Worm (Caenorhabditis elegans) whole organism, L1 larva: ENCODE data around the gene lys-2.

Source experiments
- C04F5.9 ChIP-seq: sonication (generic microtip); optimal IDR thresholded peaks from 2 replicates; lab custom pipeline; 2016; ENCODE audit warnings: missing genetic modification characterization, missing compliant biosample characterization
- F16B12.6 ChIP-seq: fragments of 150-350 bp; optimal IDR thresholded peaks from 2 replicates; lab custom pipeline; 2014; ENCODE audit warnings: missing biosample characterization, missing genetic modification characterization
- aly-2 ChIP-seq: fragments of 150-350 bp; optimal IDR thresholded peaks from 2 replicates; lab custom pipeline; 2014; ENCODE audit warnings: missing biosample characterization, missing genetic modification characterization
- ceh-63 ChIP-seq: fragments of 200-800 bp; sonication (Bioruptor generic); optimal IDR thresholded peaks from 2 replicates; lab custom pipeline; 2018; ENCODE audit warnings: mild to moderate bottlenecking, missing genetic modification characterization, missing compliant biosample characterization
- ceh-82 ChIP-seq, 3 experiments: fragments of 150-350 bp in 1 of 3; sonication (generic microtip) in 2 of 3; optimal IDR thresholded peaks; 2 replicates each; lab custom pipeline; 2014 to 2017; ENCODE audit warnings: missing biosample characterization in 3 of 3, missing genetic modification characterization in 3 of 3
- ces-1 ChIP-seq: fragments of 150-350 bp; optimal IDR thresholded peaks from 2 replicates; lab custom pipeline; 2014; ENCODE audit warnings: missing biosample characterization, missing genetic modification reagents, missing genetic modification characterization
- dpl-1 ChIP-seq, 3 experiments: fragments of 150-350 bp in 2 of 3; sonication (generic microtip) in 1 of 3; optimal IDR thresholded peaks; 2 replicates each; lab custom pipeline; 2014 to 2017; ENCODE audit warnings: missing biosample characterization in 3 of 3, missing genetic modification characterization in 3 of 3, missing genetic modification reagents in 3 of 3
- dsc-1 ChIP-seq: sonication (generic microtip); optimal IDR thresholded peaks from 2 replicates; lab custom pipeline; 2016; ENCODE audit warnings: mild to moderate bottlenecking, missing genetic modification characterization, missing compliant biosample characterization
- efl-1 ChIP-seq, 4 experiments: fragments of 150-350 bp; optimal IDR thresholded peaks in 3 of 4; peaks in 1 of 4; 1 replicate in 1 of 4; 2 replicates in 3 of 4; lab custom pipeline; 2014; ENCODE audit warnings: missing biosample characterization in 2 of 4, missing genetic modification characterization in 2 of 4, missing genetic modification reagents in 2 of 4
- fkh-10 ChIP-seq: sonication (generic microtip); optimal IDR thresholded peaks from 2 replicates; lab custom pipeline; 2017; ENCODE audit warnings: missing biosample characterization, missing genetic modification reagents, missing genetic modification characterization
- fkh-8 ChIP-seq: sonication (generic microtip); optimal IDR thresholded peaks from 2 replicates; lab custom pipeline; 2016; ENCODE audit warnings: mild to moderate bottlenecking, missing genetic modification characterization, missing compliant biosample characterization
- fos-1 ChIP-seq: fragments of 150-350 bp; optimal IDR thresholded peaks from 2 replicates; lab custom pipeline; 2014; ENCODE audit warnings: missing biosample characterization, missing genetic modification characterization
- hlh-4 ChIP-seq: sonication (generic microtip); optimal IDR thresholded peaks from 2 replicates; lab custom pipeline; 2016; ENCODE audit warnings: mild to moderate bottlenecking, missing genetic modification characterization, missing compliant biosample characterization
- irx-1 ChIP-seq: sonication (generic microtip); optimal IDR thresholded peaks from 2 replicates; lab custom pipeline; 2016; ENCODE audit warnings: missing genetic modification characterization, missing compliant biosample characterization
- jun-1 ChIP-seq: fragments of 150-350 bp; optimal IDR thresholded peaks from 2 replicates; lab custom pipeline; 2014; ENCODE audit warnings: missing biosample characterization, missing genetic modification reagents, missing genetic modification characterization
- lin-13 ChIP-seq: fragments of 150-350 bp; optimal IDR thresholded peaks from 2 replicates; lab custom pipeline; 2014; ENCODE audit warnings: missing biosample characterization, missing genetic modification reagents, missing genetic modification characterization
- lin-14 ChIP-seq: fragments of 200-800 bp; sonication (Bioruptor generic); optimal IDR thresholded peaks from 2 replicates; lab custom pipeline; 2018; ENCODE audit warnings: mild to moderate bottlenecking, missing genetic modification characterization, moderate library complexity, missing compliant biosample characterization
- lin-35 ChIP-seq, 2 experiments: fragments of 150-350 bp; optimal IDR thresholded peaks; 2 replicates each; lab custom pipeline; 2014; ENCODE audit warnings: missing biosample characterization in 2 of 2, missing genetic modification characterization in 2 of 2, missing genetic modification reagents in 2 of 2
- lir-3 ChIP-seq: sonication (generic microtip); optimal IDR thresholded peaks from 2 replicates; lab custom pipeline; 2016; ENCODE audit warnings: mild to moderate bottlenecking, missing genetic modification characterization, moderate library complexity, missing compliant biosample characterization; ENCODE audit not compliant: poor library complexity
- mdl-1 ChIP-seq, 2 experiments: fragments of 150-350 bp; optimal IDR thresholded peaks; 2 replicates each; lab custom pipeline; 2014 to 2017; ENCODE audit warnings: missing biosample characterization in 2 of 2, missing genetic modification characterization in 2 of 2, inconsistent platforms in 1 of 2
- nhr-11 ChIP-seq: fragments of 150-350 bp; optimal IDR thresholded peaks from 2 replicates; lab custom pipeline; 2014; ENCODE audit warnings: missing biosample characterization, missing genetic modification characterization
- nhr-19 ChIP-seq: fragments of 200-800 bp; sonication (Bioruptor generic); conservative IDR thresholded peaks from 2 replicates; pipeline ENCODE4 v1.3.6; 2022; ENCODE audit warnings: missing genetic modification characterization, missing compliant biosample characterization
- nhr-47 ChIP-seq: sonication (generic microtip); optimal IDR thresholded peaks from 2 replicates; lab custom pipeline; 2016; ENCODE audit warnings: mild to moderate bottlenecking, missing genetic modification characterization, moderate library complexity, missing compliant biosample characterization
- nhr-71 ChIP-seq: sonication (generic microtip); optimal IDR thresholded peaks from 2 replicates; lab custom pipeline; 2016; ENCODE audit warnings: mild to moderate bottlenecking, missing genetic modification characterization, moderate library complexity, missing compliant biosample characterization
- nhr-77 ChIP-seq: fragments of 150-350 bp; optimal IDR thresholded peaks from 2 replicates; lab custom pipeline; 2014; ENCODE audit warnings: missing biosample characterization, missing genetic modification characterization
- pag-3 ChIP-seq: sonication (generic microtip); optimal IDR thresholded peaks from 2 replicates; lab custom pipeline; 2017; ENCODE audit warnings: missing genetic modification characterization, mild to moderate bottlenecking, missing compliant biosample characterization, antibody characterized with exemption, borderline replicate concordance; ENCODE audit not compliant: insufficient read depth
- pax-3 ChIP-seq: fragments of 200-800 bp; sonication (Bioruptor generic); optimal IDR thresholded peaks from 2 replicates; lab custom pipeline; 2018; ENCODE audit warnings: mild to moderate bottlenecking, missing genetic modification characterization, moderate library complexity, missing compliant biosample characterization
- snu-23 ChIP-seq: sonication (generic microtip); optimal IDR thresholded peaks from 2 replicates; lab custom pipeline; 2016; ENCODE audit warnings: missing genetic modification characterization, missing compliant biosample characterization
- sptf-1 ChIP-seq: fragments of 150-350 bp; optimal IDR thresholded peaks from 2 replicates; lab custom pipeline; 2014; ENCODE audit warnings: missing biosample characterization, missing genetic modification characterization
- swsn-7 ChIP-seq: sonication (generic microtip); optimal IDR thresholded peaks from 2 replicates; lab custom pipeline; 2016; ENCODE audit warnings: missing genetic modification characterization, missing compliant biosample characterization
- tbx-2 ChIP-seq: sonication (generic microtip); optimal IDR thresholded peaks from 2 replicates; lab custom pipeline; 2016; ENCODE audit warnings: missing genetic modification characterization, missing compliant biosample characterization
- unc-62 ChIP-seq: fragments of 150-350 bp; optimal IDR thresholded peaks from 2 replicates; lab custom pipeline; 2014; ENCODE audit warnings: missing biosample characterization, missing genetic modification reagents, missing genetic modification characterization
- unc-86 ChIP-seq: sonication (generic microtip); optimal IDR thresholded peaks from 2 replicates; lab custom pipeline; 2016; ENCODE audit warnings: missing genetic modification characterization, missing compliant biosample characterization
- zag-1 ChIP-seq: fragments of 150-350 bp; optimal IDR thresholded peaks from 2 replicates; lab custom pipeline; 2014; ENCODE audit warnings: missing biosample characterization, missing genetic modification characterization
- zip-4 ChIP-seq: fragments of 200-800 bp; sonication (Bioruptor generic); optimal IDR thresholded peaks from 2 replicates; lab custom pipeline; 2018; ENCODE audit warnings: mild to moderate bottlenecking, missing genetic modification characterization, moderate library complexity, missing compliant biosample characterization
- ztf-11 ChIP-seq, 2 experiments: sonication (generic microtip); optimal IDR thresholded peaks; 2 replicates each; lab custom pipeline; 2016 to 2017; ENCODE audit warnings: missing genetic modification characterization in 2 of 2, missing biosample characterization in 1 of 2, missing compliant biosample characterization in 1 of 2
- ztf-4 ChIP-seq: fragments of 150-350 bp; optimal IDR thresholded peaks from 2 replicates; lab custom pipeline; 2014; ENCODE audit warnings: missing biosample characterization, missing genetic modification characterization

Gene lys-2

ce11 chrV:10273837-10274236, 7.4 kb downstream of the lys-2 start (continued):
- TF ChIP-seq zip-4 (no peak), lin-13 (GFP tag; lab: Kevin White, UChicago) (no peak), aly-2 (tag; lab: Kevin White, UChicago) (no peak), hlh-4 (tag; lab: Kevin White, UChicago) (no peak), efl-1 (optimal IDR thresholded peaks at IDR 0.05; lab: Kevin White, UChicago) (peak; percentile 35 to 41), efl-1 (GFP tag; optimal IDR thresholded peaks at IDR 0.05 in 1 of 2; lab: Kevin White, UChicago) (no peak), dpl-1 (GFP tag; optimal IDR thresholded peaks at IDR 0.05; lab: Kevin White, UChicago) (peak in 1 of 3 experiments; percentile 0), ztf-4 (tag; lab: Kevin White, UChicago) (peak; percentile 1), jun-1 (peak; percentile 33), swsn-7 (peak; percentile 60), nhr-71 (tag; lab: Kevin White, UChicago) (peak; percentile 56), nhr-11 (tag; lab: Kevin White, UChicago) (no peak), lin-35 (GFP tag; optimal IDR thresholded peaks at IDR 0.05; lab: Kevin White, UChicago) (peak in 1 of 2 experiments; percentile 42), ceh-82 (tag; optimal IDR thresholded peaks at IDR 0.05; lab: Kevin White, UChicago) (peak; percentile 29 to 73 (median 46)), ceh-63 (no peak), fkh-10 (peak; percentile 80), irx-1 (tag; lab: Kevin White, UChicago) (peak; percentile 32), nhr-47 (tag; lab: Kevin White, UChicago) (peak; percentile 56), fos-1 (tag; lab: Kevin White, UChicago) (no peak), unc-62 (GFP tag; lab: Kevin White, UChicago) (no peak), tbx-2 (tag; lab: Kevin White, UChicago) (peak; percentile 59), snu-23 (peak; percentile 29), mdl-1 (tag; optimal IDR thresholded peaks at IDR 0.05; lab: Kevin White, UChicago) (no peak)

- no peak for TF ChIP-seq lir-3
- TF ChIP-seq zag-1 (tag; lab: Kevin White, UChicago), result no peak
- TF ChIP-seq dsc-1 (tag; lab: Kevin White, UChicago), result peak; percentile 14
- no peak for TF ChIP-seq C04F5.9 (tag; lab: Kevin White, UChicago)
- TF ChIP-seq F16B12.6 (tag; lab: Kevin White, UChicago), result no peak
- TF ChIP-seq unc-86 (tag; lab: Kevin White, UChicago), result no peak
Observed at ce11 chrV:10270214-10270613, 11.1 kb downstream of the lys-2 start, which contains the start of gene ric-4. Gene ric-4, minus strand, starts transcription at chrV:10270314.

ce11 chrV:10266050-10266449, 15.2 kb downstream of the lys-2 start:
- TF ChIP-seq nhr-77 (tag; lab: Kevin White, UChicago) (no peak), pag-3 (no peak)

- TF ChIP-seq lin-14 (GFP tag; lab: Kevin White, UChicago) (peak; percentile 56), pax-3 (tag; lab: Kevin White, UChicago) (no peak), nhr-47 (tag; lab: Kevin White, UChicago) (peak; percentile 6), dpl-1 (GFP tag; optimal IDR thresholded peaks at IDR 0.05; lab: Kevin White, UChicago) (no peak), nhr-71 (tag; lab: Kevin White, UChicago) (peak; percentile 18), sptf-1 (tag; lab: Kevin White, UChicago) (no peak), ztf-11 (tag; optimal IDR thresholded peaks at IDR 0.05; lab: Kevin White, UChicago) (no peak), nhr-11 (tag; lab: Kevin White, UChicago) (no peak), nhr-19 (no peak), ces-1 (GFP tag; lab: Kevin White, UChicago) (peak; percentile 10), fkh-8 (tag; lab: Kevin White, UChicago) (no peak)
Observed at ce11 chrV:10265019-10265418, 16.3 kb downstream of the lys-2 start.
